Worm (Caenorhabditis elegans): ENCODE measurements around the gene F21D9.4.

The F21D9.4 gene

ce11 chrV:19240129-19240528 is 13.5 kb upstream of the F21D9.4 start, which contains the start of the genes fbxb-115 and fbxb-1:
Gene fbxb-115 (minus strand): TSS chrV:19240229.
Gene fbxb-1 (plus strand): TSS chrV:19240354.
- TF ChIP-seq Y22D7AL.16 (tag; optimal IDR thresholded peaks at IDR 0.05), result no peak
- no peak for TF ChIP-seq hlh-8 (tag; optimal IDR thresholded peaks at IDR 0.05)
- TF ChIP-seq lin-11 (tag; optimal IDR thresholded peaks at IDR 0.05), result no peak
- no peak for TF ChIP-seq pat-9 (tag; optimal IDR thresholded peaks at IDR 0.05)
- TF ChIP-seq madf-2 (tag; optimal IDR thresholded peaks at IDR 0.05), result no peak
- no peak for TF ChIP-seq tbx-7 (tag; optimal IDR thresholded peaks at IDR 0.05)
- no peak for TF ChIP-seq unc-86 (tag; optimal IDR thresholded peaks at IDR 0.05)
- TF ChIP-seq C38D4.7 (GFP tag; optimal IDR thresholded peaks at IDR 0.05), result no peak
- no peak for TF ChIP-seq C08G9.2 (tag; optimal IDR thresholded peaks at IDR 0.05)

DNA sequence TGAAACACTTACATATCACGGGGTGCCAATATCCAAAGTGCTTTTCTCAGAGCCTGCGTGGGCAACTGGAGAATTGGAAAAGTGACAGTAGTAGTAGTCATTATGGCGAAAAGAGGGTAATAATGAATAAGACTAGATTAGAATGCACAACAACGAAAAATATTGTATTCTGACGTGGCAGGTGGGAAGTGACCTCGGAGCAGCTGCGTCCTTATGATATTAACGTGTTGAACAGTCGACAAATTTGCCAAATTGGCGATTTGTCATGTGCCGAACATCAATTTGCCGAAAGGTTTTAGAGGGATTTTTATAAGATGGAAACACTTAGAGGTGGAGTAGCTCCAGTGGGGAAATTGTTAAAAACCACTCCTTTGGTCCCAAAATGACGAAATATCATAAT is 2.6 kb upstream of the F21D9.4 start, which contains the start of gene str-81:
str-81 (minus strand) TSS at position 101 of the 400 bp plus-strand sequence.
- no peak for TF ChIP-seq C38D4.7 (GFP tag; optimal IDR thresholded peaks at IDR 0.05)
- TF ChIP-seq ama-1 (optimal IDR thresholded peaks at IDR 0.05), result no peak
- TF ChIP-seq madf-2 (tag; optimal IDR thresholded peaks at IDR 0.05), result no peak
- no peak for TF ChIP-seq ceh-18 (tag; optimal IDR thresholded peaks at IDR 0.05)
- no peak for TF ChIP-seq ceh-30 (tag; optimal IDR thresholded peaks at IDR 0.05)
- TF ChIP-seq che-1 (tag; optimal IDR thresholded peaks at IDR 0.05), result no peak
- TF ChIP-seq pros-1 (tag; optimal IDR thresholded peaks at IDR 0.05), result no peak
- no peak for TF ChIP-seq pqm-1 (tag; optimal IDR thresholded peaks at IDR 0.05)
- no peak for TF ChIP-seq unc-3 (GFP tag; conservative IDR thresholded peaks at IDR 0.05)
- no peak for TF ChIP-seq unc-3 (tag; optimal IDR thresholded peaks at IDR 0.05)
- no peak for TF ChIP-seq pax-1 (tag; optimal IDR thresholded peaks at IDR 0.05)
- no peak for TF ChIP-seq dve-1 (tag; optimal IDR thresholded peaks at IDR 0.05)
- no peak for TF ChIP-seq nfya-1 (tag; optimal IDR thresholded peaks at IDR 0.05)
- no peak for TF ChIP-seq elt-4 (tag; optimal IDR thresholded peaks at IDR 0.05)
- TF ChIP-seq zip-5 (tag; optimal IDR thresholded peaks at IDR 0.05), result no peak
- no peak for TF ChIP-seq gmeb-2 (tag; optimal IDR thresholded peaks at IDR 0.05)
- no peak for TF ChIP-seq ceh-9 (tag; optimal IDR thresholded peaks at IDR 0.05)
- no peak for TF ChIP-seq ceh-22 (tag; optimal IDR thresholded peaks at IDR 0.05)
- TF ChIP-seq hlh-30 (tag; optimal IDR thresholded peaks at IDR 0.05; ENCODE audit: insufficient read depth), result no peak

DNA sequence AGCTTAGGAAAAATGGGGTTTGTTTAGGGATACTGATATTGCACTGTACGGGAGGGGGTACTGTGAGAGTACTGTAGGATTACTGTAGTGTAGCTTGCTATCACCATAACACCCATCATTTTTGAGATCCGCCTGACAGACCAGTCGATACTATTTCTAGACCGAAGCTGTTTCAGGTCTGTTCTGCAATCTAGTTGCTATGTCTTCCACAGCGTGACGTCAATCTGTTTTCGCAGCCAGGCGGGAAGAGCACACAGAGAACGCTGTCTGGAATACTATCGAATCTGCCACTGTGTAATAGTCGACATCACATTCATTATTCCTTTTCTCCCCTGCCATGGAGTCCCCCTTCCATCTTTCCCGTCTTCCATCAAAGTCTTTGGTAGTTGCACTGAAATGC is 1.8 kb upstream of the F21D9.4 start, which contains the start of gene F21D9.11:
F21D9.11 (plus strand) TSS at position 301 of the 400 bp plus-strand sequence.
- TF ChIP-seq ceh-48 (tag; optimal IDR thresholded peaks at IDR 0.05) (no peak), ceh-6 (GFP tag; optimal IDR thresholded peaks at IDR 0.05) (no peak), pros-1 (tag; optimal IDR thresholded peaks at IDR 0.05) (no peak), ahr-1 (tag; optimal IDR thresholded peaks at IDR 0.05) (no peak), pha-4 (tag; optimal IDR thresholded peaks at IDR 0.05) (no peak), lin-11 (tag; optimal IDR thresholded peaks at IDR 0.05) (no peak), odd-2 (tag; optimal IDR thresholded peaks at IDR 0.05) (no peak), ceh-22 (tag; optimal IDR thresholded peaks at IDR 0.05) (no peak)

DNA sequence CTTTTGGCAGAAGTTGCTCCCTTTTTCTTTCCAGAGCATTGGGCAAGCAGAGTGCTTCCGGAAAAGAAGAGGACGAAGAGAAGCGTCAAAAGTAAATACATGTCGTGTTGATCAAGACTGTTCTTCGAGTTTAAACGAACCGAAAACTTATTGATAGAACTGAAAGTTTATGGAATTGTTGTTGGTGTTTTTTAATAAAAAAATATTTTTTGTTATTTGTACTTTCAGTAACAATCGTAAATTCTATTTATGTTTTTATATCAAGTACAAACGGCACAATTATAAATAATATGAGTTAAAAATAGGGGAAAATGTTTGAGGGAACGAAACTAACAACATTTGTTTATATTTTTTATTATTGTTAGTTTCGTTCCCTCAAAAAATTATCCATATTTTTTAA is 4.0 kb downstream of the F21D9.4 start, which contains the start of gene F21D9.3:
F21D9.3 (minus strand) TSS at position 101 of the 400 bp plus-strand sequence.
- TF ChIP-seq pqm-1 (tag; optimal IDR thresholded peaks at IDR 0.05) (no peak), ref-2 (tag; optimal IDR thresholded peaks at IDR 0.05) (no peak), C38D4.7 (GFP tag; optimal IDR thresholded peaks at IDR 0.05) (no peak), lin-11 (tag; optimal IDR thresholded peaks at IDR 0.05) (no peak)

DNA sequence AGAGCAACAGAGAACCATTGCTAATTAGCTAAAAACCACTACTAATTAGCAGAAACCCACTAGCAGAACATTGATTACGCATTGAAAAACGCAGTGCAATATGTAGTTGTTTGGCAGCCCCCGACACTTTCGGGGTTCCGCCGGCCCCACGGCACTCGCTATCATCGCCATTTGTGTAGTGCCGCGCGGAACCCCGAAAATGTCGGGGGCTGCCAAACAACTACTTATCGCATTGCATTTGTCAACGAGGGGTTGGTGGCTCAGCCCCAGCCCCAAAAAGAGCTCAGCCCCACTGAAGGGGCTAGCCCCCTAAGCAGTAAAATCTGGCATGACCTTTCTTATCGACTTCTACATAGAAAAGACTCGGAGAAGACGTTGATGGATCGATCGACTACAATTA is 5.8 kb downstream of the F21D9.4 start:
- TF ChIP-seq eyg-1 (tag; optimal IDR thresholded peaks at IDR 0.05) (no peak), hlh-6 (tag; optimal IDR thresholded peaks at IDR 0.05) (no peak), ceh-34 (tag; optimal IDR thresholded peaks at IDR 0.05) (no peak), ceh-19 (GFP tag; optimal IDR thresholded peaks at IDR 0.05) (no peak), pqm-1 (tag; optimal IDR thresholded peaks at IDR 0.05) (no peak)
